Worm (Caenorhabditis elegans) whole organism, L3 larva: ENCODE measurements around the gene Y73B6BL.27.
A peak's percentile ranks its signal among the peaks of the same experiment; 100 is the strongest.

Experiments used
- R02D3.7 ChIP-seq: fragments of 150-350 bp; optimal IDR thresholded peaks from 2 replicates; lab custom pipeline; 2014; ENCODE audit warnings: missing biosample characterization, missing genetic modification characterization
- aly-2 ChIP-seq: fragments of 150-350 bp; optimal IDR thresholded peaks from 2 replicates; lab custom pipeline; 2014; ENCODE audit warnings: missing biosample characterization, missing genetic modification characterization
- ama-1 ChIP-seq: fragments of 150-350 bp; optimal IDR thresholded peaks from 2 replicates; lab custom pipeline; 2018
- ceh-16 ChIP-seq: sonication (generic microtip); optimal IDR thresholded peaks from 2 replicates; lab custom pipeline; 2017; ENCODE audit warnings: missing biosample characterization, missing genetic modification characterization
- ceh-28 ChIP-seq: fragments of 150-350 bp; optimal IDR thresholded peaks from 2 replicates; lab custom pipeline; 2014; ENCODE audit warnings: missing biosample characterization, missing genetic modification reagents, missing genetic modification characterization
- ceh-82 ChIP-seq: fragments of 150-350 bp; optimal IDR thresholded peaks from 2 replicates; lab custom pipeline; 2014; ENCODE audit warnings: missing biosample characterization, missing genetic modification characterization
- egl-27 ChIP-seq: sonication (generic microtip); optimal IDR thresholded peaks from 4 replicates; lab custom pipeline; 2017; ENCODE audit warnings: missing biosample characterization, missing genetic modification reagents, missing genetic modification characterization
- elt-1 ChIP-seq: fragments of 150-350 bp; optimal IDR thresholded peaks from 2 replicates; lab custom pipeline; 2014; ENCODE audit warnings: missing biosample characterization, missing genetic modification characterization
- elt-2 ChIP-seq: sonication (generic microtip); optimal IDR thresholded peaks from 2 replicates; lab custom pipeline; 2016; ENCODE audit warnings: missing genetic modification reagents, mild to moderate bottlenecking, missing genetic modification characterization, missing compliant biosample characterization
- elt-3 ChIP-seq, 3 experiments: fragments of 150-350 bp in 1 of 3; sonication (generic microtip) in 2 of 3; optimal IDR thresholded peaks; 2 replicates in 2 of 3; 4 replicates in 1 of 3; lab custom pipeline; 2014 to 2017; ENCODE audit warnings: missing biosample characterization in 3 of 3, missing genetic modification characterization in 3 of 3
- eor-1 ChIP-seq, 2 experiments: fragments of 150-350 bp; optimal IDR thresholded peaks; 2 replicates each; lab custom pipeline; 2014 to 2018; ENCODE audit warnings: missing biosample characterization in 2 of 2, missing genetic modification characterization in 2 of 2
- fkh-10 ChIP-seq: sonication (generic microtip); optimal IDR thresholded peaks from 2 replicates; lab custom pipeline; 2017; ENCODE audit warnings: missing biosample characterization, missing genetic modification reagents, missing genetic modification characterization
- fkh-2 ChIP-seq: fragments of 150-350 bp; optimal IDR thresholded peaks from 2 replicates; lab custom pipeline; 2014; ENCODE audit warnings: missing biosample characterization, missing genetic modification reagents, missing genetic modification characterization
- fos-1 ChIP-seq: fragments of 150-350 bp; optimal IDR thresholded peaks from 2 replicates; lab custom pipeline; 2014; ENCODE audit warnings: missing biosample characterization, missing genetic modification characterization
- hmg-11 ChIP-seq: sonication (generic microtip); optimal IDR thresholded peaks from 2 replicates; lab custom pipeline; 2016; ENCODE audit warnings: missing genetic modification characterization, missing compliant biosample characterization
- jun-1 ChIP-seq: fragments of 150-350 bp; optimal IDR thresholded peaks from 2 replicates; lab custom pipeline; 2014; ENCODE audit warnings: missing biosample characterization, missing genetic modification reagents, missing genetic modification characterization
- lin-15B ChIP-seq: fragments of 150-350 bp; optimal IDR thresholded peaks from 2 replicates; lab custom pipeline; 2014; ENCODE audit warnings: missing biosample characterization, missing genetic modification characterization
- lin-39 ChIP-seq: fragments of 150-350 bp; optimal IDR thresholded peaks from 2 replicates; lab custom pipeline; 2018; ENCODE audit warnings: missing biosample characterization, missing genetic modification reagents, missing genetic modification characterization
- lsy-12 ChIP-seq: sonication (generic microtip); optimal IDR thresholded peaks from 2 replicates; lab custom pipeline; 2016; ENCODE audit warnings: mild to moderate bottlenecking, missing genetic modification characterization, missing compliant biosample characterization
- mdl-1 ChIP-seq: fragments of 150-350 bp; optimal IDR thresholded peaks from 2 replicates; lab custom pipeline; 2014; ENCODE audit warnings: missing biosample characterization, missing genetic modification characterization
- mml-1 ChIP-seq: fragments of 150-350 bp; sonication (generic microtip); optimal IDR thresholded peaks from 3 replicates; lab custom pipeline; 2014; ENCODE audit warnings: missing biosample characterization, missing genetic modification characterization
- nfya-1 ChIP-seq: sonication (generic microtip); optimal IDR thresholded peaks from 2 replicates; lab custom pipeline; 2017; ENCODE audit warnings: missing genetic modification characterization, mild to moderate bottlenecking, missing compliant biosample characterization, antibody characterized with exemption, moderate library complexity; ENCODE audit not compliant: insufficient read depth
- nhr-12 ChIP-seq: fragments of 150-350 bp; optimal IDR thresholded peaks from 2 replicates; lab custom pipeline; 2014; ENCODE audit warnings: missing biosample characterization, missing genetic modification characterization
- nhr-23 ChIP-seq: fragments of 150-350 bp; optimal IDR thresholded peaks from 2 replicates; lab custom pipeline; 2014; ENCODE audit warnings: missing biosample characterization, missing genetic modification reagents, missing genetic modification characterization
- nhr-237 ChIP-seq: fragments of 150-350 bp; optimal IDR thresholded peaks from 2 replicates; lab custom pipeline; 2014; ENCODE audit warnings: missing biosample characterization, missing genetic modification characterization
- nhr-25 ChIP-seq: sonication (generic microtip); optimal IDR thresholded peaks from 2 replicates; lab custom pipeline; 2017; ENCODE audit warnings: missing biosample characterization, missing genetic modification characterization
- nhr-43 ChIP-seq: sonication (generic microtip); optimal IDR thresholded peaks from 2 replicates; lab custom pipeline; 2016; ENCODE audit warnings: mild to moderate bottlenecking, missing genetic modification characterization, missing compliant biosample characterization; ENCODE audit not compliant: poor library complexity, severe bottlenecking
- nhr-67 ChIP-seq: fragments of 150-350 bp; optimal IDR thresholded peaks from 2 replicates; lab custom pipeline; 2014; ENCODE audit warnings: missing biosample characterization, missing genetic modification characterization
- nhr-76 ChIP-seq: fragments of 150-350 bp; sonication (generic microtip); optimal IDR thresholded peaks from 5 replicates; lab custom pipeline; 2014; ENCODE audit warnings: missing biosample characterization, missing genetic modification characterization
- nhr-77 ChIP-seq: fragments of 150-350 bp; optimal IDR thresholded peaks from 2 replicates; lab custom pipeline; 2014; ENCODE audit warnings: missing biosample characterization, missing genetic modification characterization
- pha-4 ChIP-seq: fragments of 150-350 bp; optimal IDR thresholded peaks from 2 replicates; lab custom pipeline; 2014; ENCODE audit warnings: missing biosample characterization, missing genetic modification reagents, missing genetic modification characterization
- pqm-1 ChIP-seq: fragments of 150-350 bp; optimal IDR thresholded peaks from 2 replicates; lab custom pipeline; 2017; ENCODE audit warnings: missing biosample characterization, missing genetic modification characterization, inconsistent platforms
- sea-2 ChIP-seq: fragments of 150-350 bp; sonication (generic microtip); optimal IDR thresholded peaks from 4 replicates; lab custom pipeline; 2014; ENCODE audit warnings: missing biosample characterization, missing genetic modification reagents, missing genetic modification characterization
- skn-1 ChIP-seq: fragments of 150-350 bp; optimal IDR thresholded peaks from 2 replicates; lab custom pipeline; 2014; ENCODE audit warnings: missing biosample characterization, missing genetic modification characterization
- tbx-2 ChIP-seq: sonication (generic microtip); optimal IDR thresholded peaks from 2 replicates; lab custom pipeline; 2016; ENCODE audit warnings: mild to moderate bottlenecking, missing genetic modification characterization, missing compliant biosample characterization
- unc-39 ChIP-seq: sonication (generic microtip); optimal IDR thresholded peaks from 4 replicates; lab custom pipeline; 2017; ENCODE audit warnings: missing biosample characterization, missing genetic modification characterization
- ztf-11 ChIP-seq: fragments of 150-350 bp; optimal IDR thresholded peaks from 2 replicates; lab custom pipeline; 2014; ENCODE audit warnings: missing biosample characterization, missing genetic modification characterization

Gene Y73B6BL.27

ce11 chrIV:6460596-6460995 is 12.4 kb downstream of the Y73B6BL.27 start:
- TF ChIP-seq eor-1 (tag; optimal IDR thresholded peaks at IDR 0.05; lab: Kevin White, UChicago) (no peak), fos-1 (no peak), nhr-76 (tag; lab: Kevin White, UChicago) (no peak)

- no peak for TF ChIP-seq elt-2 (tag; lab: Kevin White, UChicago)
- TF ChIP-seq hmg-11 (tag; lab: Kevin White, UChicago) = no peak
- TF ChIP-seq lsy-12 (tag; lab: Kevin White, UChicago) = no peak
- TF ChIP-seq egl-27 (tag; lab: Kevin White, UChicago) = no peak
- no peak for TF ChIP-seq nhr-23 (tag; lab: Kevin White, UChicago)
- TF ChIP-seq aly-2 (tag; lab: Kevin White, UChicago) = no peak
- TF ChIP-seq fkh-10 (GFP tag; lab: Kevin White, UChicago) = no peak
- TF ChIP-seq mdl-1 (tag; lab: Kevin White, UChicago) = no peak
- TF ChIP-seq tbx-2 (tag; lab: Kevin White, UChicago) = no peak
- no peak for TF ChIP-seq jun-1 (tag; lab: Kevin White, UChicago)
- TF ChIP-seq unc-39 (tag; lab: Kevin White, UChicago) = no peak
- TF ChIP-seq nhr-43 (tag; lab: Kevin White, UChicago) = no peak
- no peak for TF ChIP-seq nfya-1 (tag; lab: Kevin White, UChicago)
Measured at ce11 chrIV:6457472-6457871, 15.6 kb downstream of the Y73B6BL.27 start, which contains the start of gene lgc-10. Gene lgc-10, minus strand, starts transcription at chrIV:6457572.

ce11 chrIV:6443018-6443417 is 30.0 kb downstream of the Y73B6BL.27 start:
- TF ChIP-seq R02D3.7 (tag; lab: Kevin White, UChicago) (no peak), pqm-1 (tag; lab: Kevin White, UChicago) (peak; percentile 69), fkh-2 (no peak), aly-2 (tag; lab: Kevin White, UChicago) (no peak), ama-1 (lab: Kevin White, UChicago) (no peak), elt-2 (tag; lab: Kevin White, UChicago) (peak; percentile 33), skn-1 (tag; lab: Kevin White, UChicago) (no peak), lsy-12 (tag; lab: Kevin White, UChicago) (no peak), elt-3 (tag; optimal IDR thresholded peaks at IDR 0.05; lab: Kevin White, UChicago) (no peak), ceh-82 (tag; lab: Kevin White, UChicago) (no peak), lin-39 (tag; lab: Kevin White, UChicago) (no peak), nhr-76 (tag; lab: Kevin White, UChicago) (no peak), fos-1 (no peak), lin-15B (tag; lab: Kevin White, UChicago) (no peak), nhr-43 (tag; lab: Kevin White, UChicago) (no peak), nhr-67 (no peak)
- TF ChIP-seq, all 47 proteins: peak for 2

ce11 chrIV:6442016-6442618 is 30.9 kb downstream of the Y73B6BL.27 start:
- TF ChIP-seq mml-1 (no peak), mdl-1 (tag; lab: Kevin White, UChicago) (peak; percentile 1), nhr-67 (no peak), ceh-28 (tag; lab: Kevin White, UChicago) (peak; percentile 31), elt-1 (tag; lab: Kevin White, UChicago) (no peak), hmg-11 (tag; lab: Kevin White, UChicago) (peak; percentile 36), nhr-237 (tag; lab: Kevin White, UChicago) (no peak), nhr-25 (tag; lab: Kevin White, UChicago) (peak; percentile 18), lin-15B (tag; lab: Kevin White, UChicago) (peak; percentile 15), pqm-1 (tag; lab: Kevin White, UChicago) (peak; percentile 52), nfya-1 (tag; lab: Kevin White, UChicago) (peak; percentile 7), sea-2 (GFP tag; lab: Kevin White, UChicago) (no peak), ceh-82 (tag; lab: Kevin White, UChicago) (no peak), eor-1 (tag; optimal IDR thresholded peaks at IDR 0.05; lab: Kevin White, UChicago) (no peak), ceh-16 (no peak), nhr-12 (tag; lab: Kevin White, UChicago) (no peak), elt-3 (tag; optimal IDR thresholded peaks at IDR 0.05; lab: Kevin White, UChicago) (no peak), jun-1 (tag; lab: Kevin White, UChicago) (no peak), nhr-43 (tag; lab: Kevin White, UChicago) (peak; percentile 46), ztf-11 (tag; lab: Kevin White, UChicago) (no peak), skn-1 (tag; lab: Kevin White, UChicago) (no peak), R02D3.7 (tag; lab: Kevin White, UChicago) (no peak), nhr-77 (tag; lab: Kevin White, UChicago) (no peak), pha-4 (tag; lab: Kevin White, UChicago) (peak; percentile 32), tbx-2 (tag; lab: Kevin White, UChicago) (no peak), elt-2 (tag; lab: Kevin White, UChicago) (peak; percentile 77)
- TF ChIP-seq, all 47 proteins: peak for 10
